Worm (Caenorhabditis elegans) whole organism, L3 larva: ENCODE data around the gene cdh-10.
A peak's percentile ranks its signal among the peaks of the same experiment; 100 is the strongest.

Experiments
- R02D3.7 ChIP-seq: fragments of 150-350 bp; optimal IDR thresholded peaks from 2 replicates; lab custom pipeline; 2014; ENCODE audit warnings: missing biosample characterization, missing genetic modification characterization
- ZK546.5 ChIP-seq: sonication (generic microtip); optimal IDR thresholded peaks from 2 replicates; lab custom pipeline; 2017; ENCODE audit warnings: missing biosample characterization, missing genetic modification characterization
- aly-2 ChIP-seq: fragments of 150-350 bp; optimal IDR thresholded peaks from 2 replicates; lab custom pipeline; 2014; ENCODE audit warnings: missing biosample characterization, missing genetic modification characterization
- ama-1 ChIP-seq: fragments of 150-350 bp; optimal IDR thresholded peaks from 2 replicates; lab custom pipeline; 2018
- ceh-16 ChIP-seq: sonication (generic microtip); optimal IDR thresholded peaks from 2 replicates; lab custom pipeline; 2017; ENCODE audit warnings: missing biosample characterization, missing genetic modification characterization
- ceh-28 ChIP-seq: fragments of 150-350 bp; optimal IDR thresholded peaks from 2 replicates; lab custom pipeline; 2014; ENCODE audit warnings: missing biosample characterization, missing genetic modification reagents, missing genetic modification characterization
- ceh-82 ChIP-seq: fragments of 150-350 bp; optimal IDR thresholded peaks from 2 replicates; lab custom pipeline; 2014; ENCODE audit warnings: missing biosample characterization, missing genetic modification characterization
- ceh-9 ChIP-seq: sonication (generic microtip); optimal IDR thresholded peaks from 2 replicates; lab custom pipeline; 2018; ENCODE audit warnings: missing biosample characterization, missing genetic modification characterization
- daf-12 ChIP-seq: fragments of 150-350 bp; optimal IDR thresholded peaks from 2 replicates; lab custom pipeline; 2014; ENCODE audit warnings: missing biosample characterization, missing genetic modification reagents, missing genetic modification characterization
- egl-27 ChIP-seq: sonication (generic microtip); optimal IDR thresholded peaks from 4 replicates; lab custom pipeline; 2017; ENCODE audit warnings: missing biosample characterization, missing genetic modification reagents, missing genetic modification characterization
- egl-5 ChIP-seq: fragments of 150-350 bp; optimal IDR thresholded peaks from 2 replicates; lab custom pipeline; 2017; ENCODE audit warnings: missing biosample characterization, missing genetic modification reagents, missing genetic modification characterization, inconsistent platforms
- elt-1 ChIP-seq: fragments of 150-350 bp; optimal IDR thresholded peaks from 2 replicates; lab custom pipeline; 2014; ENCODE audit warnings: missing biosample characterization, missing genetic modification characterization
- elt-2 ChIP-seq: sonication (generic microtip); optimal IDR thresholded peaks from 2 replicates; lab custom pipeline; 2016; ENCODE audit warnings: missing genetic modification reagents, mild to moderate bottlenecking, missing genetic modification characterization, missing compliant biosample characterization
- elt-3 ChIP-seq, 3 experiments: fragments of 150-350 bp in 1 of 3; sonication (generic microtip) in 2 of 3; optimal IDR thresholded peaks; 2 replicates in 2 of 3; 4 replicates in 1 of 3; lab custom pipeline; 2014 to 2017; ENCODE audit warnings: missing biosample characterization in 3 of 3, missing genetic modification characterization in 3 of 3
- eor-1 ChIP-seq, 2 experiments: fragments of 150-350 bp; optimal IDR thresholded peaks; 2 replicates each; lab custom pipeline; 2014 to 2018; ENCODE audit warnings: missing biosample characterization in 2 of 2, missing genetic modification characterization in 2 of 2
- fkh-10 ChIP-seq: sonication (generic microtip); optimal IDR thresholded peaks from 2 replicates; lab custom pipeline; 2017; ENCODE audit warnings: missing biosample characterization, missing genetic modification reagents, missing genetic modification characterization
- fkh-2 ChIP-seq: fragments of 150-350 bp; optimal IDR thresholded peaks from 2 replicates; lab custom pipeline; 2014; ENCODE audit warnings: missing biosample characterization, missing genetic modification reagents, missing genetic modification characterization
- fos-1 ChIP-seq: fragments of 150-350 bp; optimal IDR thresholded peaks from 2 replicates; lab custom pipeline; 2014; ENCODE audit warnings: missing biosample characterization, missing genetic modification characterization
- hmg-11 ChIP-seq: sonication (generic microtip); optimal IDR thresholded peaks from 2 replicates; lab custom pipeline; 2016; ENCODE audit warnings: missing genetic modification characterization, missing compliant biosample characterization
- jun-1 ChIP-seq: fragments of 150-350 bp; optimal IDR thresholded peaks from 2 replicates; lab custom pipeline; 2014; ENCODE audit warnings: missing biosample characterization, missing genetic modification reagents, missing genetic modification characterization
- lin-15B ChIP-seq: fragments of 150-350 bp; optimal IDR thresholded peaks from 2 replicates; lab custom pipeline; 2014; ENCODE audit warnings: missing biosample characterization, missing genetic modification characterization
- lin-39 ChIP-seq: fragments of 150-350 bp; optimal IDR thresholded peaks from 2 replicates; lab custom pipeline; 2018; ENCODE audit warnings: missing biosample characterization, missing genetic modification reagents, missing genetic modification characterization
- lsy-12 ChIP-seq: sonication (generic microtip); optimal IDR thresholded peaks from 2 replicates; lab custom pipeline; 2016; ENCODE audit warnings: mild to moderate bottlenecking, missing genetic modification characterization, missing compliant biosample characterization
- mdl-1 ChIP-seq: fragments of 150-350 bp; optimal IDR thresholded peaks from 2 replicates; lab custom pipeline; 2014; ENCODE audit warnings: missing biosample characterization, missing genetic modification characterization
- mml-1 ChIP-seq: fragments of 150-350 bp; sonication (generic microtip); optimal IDR thresholded peaks from 3 replicates; lab custom pipeline; 2014; ENCODE audit warnings: missing biosample characterization, missing genetic modification characterization
- nfya-1 ChIP-seq: sonication (generic microtip); optimal IDR thresholded peaks from 2 replicates; lab custom pipeline; 2017; ENCODE audit warnings: missing genetic modification characterization, mild to moderate bottlenecking, missing compliant biosample characterization, antibody characterized with exemption, moderate library complexity; ENCODE audit not compliant: insufficient read depth
- nhr-11 ChIP-seq: fragments of 150-350 bp; optimal IDR thresholded peaks from 2 replicates; lab custom pipeline; 2014; ENCODE audit warnings: missing biosample characterization, missing genetic modification characterization
- nhr-12 ChIP-seq: fragments of 150-350 bp; optimal IDR thresholded peaks from 2 replicates; lab custom pipeline; 2014; ENCODE audit warnings: missing biosample characterization, missing genetic modification characterization
- nhr-23 ChIP-seq: fragments of 150-350 bp; optimal IDR thresholded peaks from 2 replicates; lab custom pipeline; 2014; ENCODE audit warnings: missing biosample characterization, missing genetic modification reagents, missing genetic modification characterization
- nhr-237 ChIP-seq: fragments of 150-350 bp; optimal IDR thresholded peaks from 2 replicates; lab custom pipeline; 2014; ENCODE audit warnings: missing biosample characterization, missing genetic modification characterization
- nhr-25 ChIP-seq: sonication (generic microtip); optimal IDR thresholded peaks from 2 replicates; lab custom pipeline; 2017; ENCODE audit warnings: missing biosample characterization, missing genetic modification characterization
- nhr-28 ChIP-seq: fragments of 150-350 bp; optimal IDR thresholded peaks from 2 replicates; lab custom pipeline; 2014; ENCODE audit warnings: missing biosample characterization, missing genetic modification characterization
- nhr-43 ChIP-seq: sonication (generic microtip); optimal IDR thresholded peaks from 2 replicates; lab custom pipeline; 2016; ENCODE audit warnings: mild to moderate bottlenecking, missing genetic modification characterization, missing compliant biosample characterization; ENCODE audit not compliant: poor library complexity, severe bottlenecking
- nhr-67 ChIP-seq: fragments of 150-350 bp; optimal IDR thresholded peaks from 2 replicates; lab custom pipeline; 2014; ENCODE audit warnings: missing biosample characterization, missing genetic modification characterization
- nhr-76 ChIP-seq: fragments of 150-350 bp; sonication (generic microtip); optimal IDR thresholded peaks from 5 replicates; lab custom pipeline; 2014; ENCODE audit warnings: missing biosample characterization, missing genetic modification characterization
- nhr-77 ChIP-seq: fragments of 150-350 bp; optimal IDR thresholded peaks from 2 replicates; lab custom pipeline; 2014; ENCODE audit warnings: missing biosample characterization, missing genetic modification characterization
- pha-4 ChIP-seq: fragments of 150-350 bp; optimal IDR thresholded peaks from 2 replicates; lab custom pipeline; 2014; ENCODE audit warnings: missing biosample characterization, missing genetic modification reagents, missing genetic modification characterization
- pqm-1 ChIP-seq: fragments of 150-350 bp; optimal IDR thresholded peaks from 2 replicates; lab custom pipeline; 2017; ENCODE audit warnings: missing biosample characterization, missing genetic modification characterization, inconsistent platforms
- sea-2 ChIP-seq: fragments of 150-350 bp; sonication (generic microtip); optimal IDR thresholded peaks from 4 replicates; lab custom pipeline; 2014; ENCODE audit warnings: missing biosample characterization, missing genetic modification reagents, missing genetic modification characterization
- skn-1 ChIP-seq: fragments of 150-350 bp; optimal IDR thresholded peaks from 2 replicates; lab custom pipeline; 2014; ENCODE audit warnings: missing biosample characterization, missing genetic modification characterization
- snpc-4 ChIP-seq: fragments of 150-350 bp; optimal IDR thresholded peaks from 2 replicates; lab custom pipeline; 2014; ENCODE audit warnings: missing biosample characterization, missing genetic modification characterization
- tbx-2 ChIP-seq: sonication (generic microtip); optimal IDR thresholded peaks from 2 replicates; lab custom pipeline; 2016; ENCODE audit warnings: mild to moderate bottlenecking, missing genetic modification characterization, missing compliant biosample characterization
- unc-39 ChIP-seq: sonication (generic microtip); optimal IDR thresholded peaks from 4 replicates; lab custom pipeline; 2017; ENCODE audit warnings: missing biosample characterization, missing genetic modification characterization
- unc-62 ChIP-seq: fragments of 150-350 bp; sonication (generic microtip); optimal IDR thresholded peaks from 4 replicates; lab custom pipeline; 2014; ENCODE audit warnings: missing biosample characterization, missing genetic modification reagents, missing genetic modification characterization
- zag-1 ChIP-seq: fragments of 150-350 bp; optimal IDR thresholded peaks from 2 replicates; lab custom pipeline; 2014; ENCODE audit warnings: missing biosample characterization, missing genetic modification characterization
- ztf-11 ChIP-seq: fragments of 150-350 bp; optimal IDR thresholded peaks from 2 replicates; lab custom pipeline; 2014; ENCODE audit warnings: missing biosample characterization, missing genetic modification characterization
- ztf-4 ChIP-seq: fragments of 150-350 bp; optimal IDR thresholded peaks from 2 replicates; lab custom pipeline; 2014; ENCODE audit warnings: missing biosample characterization, missing genetic modification characterization

cdh-10 gene

DNA sequence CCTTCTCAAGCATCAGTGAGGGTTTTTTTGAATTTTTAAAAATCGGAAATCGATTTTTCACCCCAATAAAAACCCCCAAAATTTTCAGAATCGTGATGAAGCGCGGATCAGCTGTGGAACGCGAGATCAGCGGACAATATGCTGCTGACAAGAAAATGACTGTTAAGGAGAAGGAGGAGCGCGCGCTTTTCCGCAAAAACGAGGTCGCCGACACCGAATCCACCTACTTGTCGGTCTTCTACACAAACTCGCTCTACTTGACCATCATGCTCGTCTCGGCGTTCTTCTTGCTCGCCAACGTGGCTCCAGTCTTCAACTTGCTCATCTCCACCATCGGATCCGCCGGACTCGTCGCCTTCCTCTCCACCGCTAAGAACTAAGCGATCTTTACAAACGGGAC is 73.4 kb downstream of the cdh-10 start:
- TF ChIP-seq nhr-28 (tag; lab: Kevin White, UChicago) (no peak), fkh-2 (no peak), unc-39 (tag; lab: Kevin White, UChicago) (no peak), nhr-12 (tag; lab: Kevin White, UChicago) (no peak), egl-27 (no peak), lsy-12 (no peak), pqm-1 (tag; lab: Kevin White, UChicago) (no peak)

- TF ChIP-seq ceh-82 (tag; lab: Kevin White, UChicago) (peak; percentile 85), ztf-11 (tag; lab: Kevin White, UChicago) (no peak), ceh-28 (tag; lab: Kevin White, UChicago) (peak; percentile 84), daf-12 (tag; lab: Kevin White, UChicago) (no peak), fos-1 (tag; lab: Kevin White, UChicago) (no peak), unc-39 (tag; lab: Kevin White, UChicago) (no peak), sea-2 (GFP tag; lab: Kevin White, UChicago) (peak; percentile 84), ceh-16 (tag; lab: Kevin White, UChicago) (no peak), ztf-4 (peak; percentile 92), egl-27 (no peak), jun-1 (peak; percentile 91), egl-5 (tag; lab: Kevin White, UChicago) (peak; percentile 49), eor-1 (tag; optimal IDR thresholded peaks at IDR 0.05; lab: Kevin White, UChicago) (no peak), pqm-1 (tag; lab: Kevin White, UChicago) (peak; percentile 55), hmg-11 (tag; lab: Kevin White, UChicago) (peak; percentile 96), ama-1 (peak; percentile 35), unc-62 (GFP tag; lab: Kevin White, UChicago) (peak; percentile 68), R02D3.7 (tag; lab: Kevin White, UChicago) (peak; percentile 85), nhr-11 (tag; lab: Kevin White, UChicago) (peak; percentile 84), nhr-76 (tag; lab: Kevin White, UChicago) (peak; percentile 50), elt-1 (tag; lab: Kevin White, UChicago) (peak; percentile 34), elt-2 (tag; lab: Kevin White, UChicago) (peak; percentile 88), skn-1 (tag; lab: Kevin White, UChicago) (peak; percentile 63), fkh-10 (peak; percentile 50), nhr-23 (tag; lab: Kevin White, UChicago) (peak; percentile 96), nhr-25 (tag; lab: Kevin White, UChicago) (peak; percentile 99), pha-4 (tag; lab: Kevin White, UChicago) (peak; percentile 96), aly-2 (tag; lab: Kevin White, UChicago) (no peak), lin-15B (tag; lab: Kevin White, UChicago) (peak; percentile 95), zag-1 (tag; lab: Kevin White, UChicago) (no peak), elt-3 (tag; optimal IDR thresholded peaks at IDR 0.05; lab: Kevin White, UChicago) (peak in 1 of 3 experiments; percentile 65), nhr-12 (tag; lab: Kevin White, UChicago) (no peak), nhr-237 (tag; lab: Kevin White, UChicago) (no peak), lsy-12 (peak; percentile 98), nhr-77 (tag; lab: Kevin White, UChicago) (peak; percentile 29), lin-39 (tag; lab: Kevin White, UChicago) (peak; percentile 97), fkh-2 (no peak), ceh-9 (tag; lab: Kevin White, UChicago) (no peak), snpc-4 (tag; lab: Kevin White, UChicago) (peak; percentile 93), mml-1 (no peak), nfya-1 (tag; lab: Kevin White, UChicago) (peak; percentile 99), nhr-67 (tag; lab: Kevin White, UChicago) (no peak), ZK546.5 (peak; percentile 14), nhr-28 (tag; lab: Kevin White, UChicago) (no peak), mdl-1 (peak; percentile 8), tbx-2 (tag; lab: Kevin White, UChicago) (peak; percentile 92), nhr-43 (tag; lab: Kevin White, UChicago) (peak; percentile 96)
Measured at ce11 chrIV:2388949-2389495, 74.1 kb downstream of the cdh-10 start, which contains the start of gene trap-3. TSS of gene trap-3 (plus strand) at chrIV:2389445.
